Worm (Caenorhabditis elegans) whole organism, L3 larva: Measurements from ENCODE around the gene C34C6.10.
A peak's percentile ranks its signal among the peaks of the same experiment; 100 is the strongest.

Experiments
- R02D3.7 ChIP-seq: fragments of 150-350 bp; optimal IDR thresholded peaks from 2 replicates; lab custom pipeline; 2014; ENCODE audit warnings: missing biosample characterization, missing genetic modification characterization
- ZK546.5 ChIP-seq: sonication (generic microtip); optimal IDR thresholded peaks from 2 replicates; lab custom pipeline; 2017; ENCODE audit warnings: missing biosample characterization, missing genetic modification characterization
- aly-2 ChIP-seq: fragments of 150-350 bp; optimal IDR thresholded peaks from 2 replicates; lab custom pipeline; 2014; ENCODE audit warnings: missing biosample characterization, missing genetic modification characterization
- ama-1 ChIP-seq: fragments of 150-350 bp; optimal IDR thresholded peaks from 2 replicates; lab custom pipeline; 2018
- ceh-16 ChIP-seq: sonication (generic microtip); optimal IDR thresholded peaks from 2 replicates; lab custom pipeline; 2017; ENCODE audit warnings: missing biosample characterization, missing genetic modification characterization
- ceh-28 ChIP-seq: fragments of 150-350 bp; optimal IDR thresholded peaks from 2 replicates; lab custom pipeline; 2014; ENCODE audit warnings: missing biosample characterization, missing genetic modification reagents, missing genetic modification characterization
- daf-12 ChIP-seq: fragments of 150-350 bp; optimal IDR thresholded peaks from 2 replicates; lab custom pipeline; 2014; ENCODE audit warnings: missing biosample characterization, missing genetic modification reagents, missing genetic modification characterization
- egl-5 ChIP-seq: fragments of 150-350 bp; optimal IDR thresholded peaks from 2 replicates; lab custom pipeline; 2017; ENCODE audit warnings: missing biosample characterization, missing genetic modification reagents, missing genetic modification characterization, inconsistent platforms
- elt-1 ChIP-seq: fragments of 150-350 bp; optimal IDR thresholded peaks from 2 replicates; lab custom pipeline; 2014; ENCODE audit warnings: missing biosample characterization, missing genetic modification characterization
- elt-2 ChIP-seq: sonication (generic microtip); optimal IDR thresholded peaks from 2 replicates; lab custom pipeline; 2016; ENCODE audit warnings: missing genetic modification reagents, mild to moderate bottlenecking, missing genetic modification characterization, missing compliant biosample characterization
- eor-1 ChIP-seq, 2 experiments: fragments of 150-350 bp; optimal IDR thresholded peaks; 2 replicates each; lab custom pipeline; 2014 to 2018; ENCODE audit warnings: missing biosample characterization in 2 of 2, missing genetic modification characterization in 2 of 2
- fkh-2 ChIP-seq: fragments of 150-350 bp; optimal IDR thresholded peaks from 2 replicates; lab custom pipeline; 2014; ENCODE audit warnings: missing biosample characterization, missing genetic modification reagents, missing genetic modification characterization
- fos-1 ChIP-seq: fragments of 150-350 bp; optimal IDR thresholded peaks from 2 replicates; lab custom pipeline; 2014; ENCODE audit warnings: missing biosample characterization, missing genetic modification characterization
- hmg-11 ChIP-seq: sonication (generic microtip); optimal IDR thresholded peaks from 2 replicates; lab custom pipeline; 2016; ENCODE audit warnings: missing genetic modification characterization, missing compliant biosample characterization
- jun-1 ChIP-seq: fragments of 150-350 bp; optimal IDR thresholded peaks from 2 replicates; lab custom pipeline; 2014; ENCODE audit warnings: missing biosample characterization, missing genetic modification reagents, missing genetic modification characterization
- lin-39 ChIP-seq: fragments of 150-350 bp; optimal IDR thresholded peaks from 2 replicates; lab custom pipeline; 2018; ENCODE audit warnings: missing biosample characterization, missing genetic modification reagents, missing genetic modification characterization
- mdl-1 ChIP-seq: fragments of 150-350 bp; optimal IDR thresholded peaks from 2 replicates; lab custom pipeline; 2014; ENCODE audit warnings: missing biosample characterization, missing genetic modification characterization
- mml-1 ChIP-seq: fragments of 150-350 bp; sonication (generic microtip); optimal IDR thresholded peaks from 3 replicates; lab custom pipeline; 2014; ENCODE audit warnings: missing biosample characterization, missing genetic modification characterization
- nfya-1 ChIP-seq: sonication (generic microtip); optimal IDR thresholded peaks from 2 replicates; lab custom pipeline; 2017; ENCODE audit warnings: missing genetic modification characterization, mild to moderate bottlenecking, missing compliant biosample characterization, antibody characterized with exemption, moderate library complexity; ENCODE audit not compliant: insufficient read depth
- nhr-11 ChIP-seq: fragments of 150-350 bp; optimal IDR thresholded peaks from 2 replicates; lab custom pipeline; 2014; ENCODE audit warnings: missing biosample characterization, missing genetic modification characterization
- nhr-12 ChIP-seq: fragments of 150-350 bp; optimal IDR thresholded peaks from 2 replicates; lab custom pipeline; 2014; ENCODE audit warnings: missing biosample characterization, missing genetic modification characterization
- nhr-25 ChIP-seq: sonication (generic microtip); optimal IDR thresholded peaks from 2 replicates; lab custom pipeline; 2017; ENCODE audit warnings: missing biosample characterization, missing genetic modification characterization
- nhr-28 ChIP-seq: fragments of 150-350 bp; optimal IDR thresholded peaks from 2 replicates; lab custom pipeline; 2014; ENCODE audit warnings: missing biosample characterization, missing genetic modification characterization
- nhr-43 ChIP-seq: sonication (generic microtip); optimal IDR thresholded peaks from 2 replicates; lab custom pipeline; 2016; ENCODE audit warnings: mild to moderate bottlenecking, missing genetic modification characterization, missing compliant biosample characterization; ENCODE audit not compliant: poor library complexity, severe bottlenecking
- nhr-67 ChIP-seq: fragments of 150-350 bp; optimal IDR thresholded peaks from 2 replicates; lab custom pipeline; 2014; ENCODE audit warnings: missing biosample characterization, missing genetic modification characterization
- nhr-76 ChIP-seq: fragments of 150-350 bp; sonication (generic microtip); optimal IDR thresholded peaks from 5 replicates; lab custom pipeline; 2014; ENCODE audit warnings: missing biosample characterization, missing genetic modification characterization
- nhr-77 ChIP-seq: fragments of 150-350 bp; optimal IDR thresholded peaks from 2 replicates; lab custom pipeline; 2014; ENCODE audit warnings: missing biosample characterization, missing genetic modification characterization
- pha-4 ChIP-seq: fragments of 150-350 bp; optimal IDR thresholded peaks from 2 replicates; lab custom pipeline; 2014; ENCODE audit warnings: missing biosample characterization, missing genetic modification reagents, missing genetic modification characterization
- pqm-1 ChIP-seq: fragments of 150-350 bp; optimal IDR thresholded peaks from 2 replicates; lab custom pipeline; 2017; ENCODE audit warnings: missing biosample characterization, missing genetic modification characterization, inconsistent platforms
- sea-2 ChIP-seq: fragments of 150-350 bp; sonication (generic microtip); optimal IDR thresholded peaks from 4 replicates; lab custom pipeline; 2014; ENCODE audit warnings: missing biosample characterization, missing genetic modification reagents, missing genetic modification characterization
- skn-1 ChIP-seq: fragments of 150-350 bp; optimal IDR thresholded peaks from 2 replicates; lab custom pipeline; 2014; ENCODE audit warnings: missing biosample characterization, missing genetic modification characterization
- snpc-4 ChIP-seq: fragments of 150-350 bp; optimal IDR thresholded peaks from 2 replicates; lab custom pipeline; 2014; ENCODE audit warnings: missing biosample characterization, missing genetic modification characterization
- tbx-2 ChIP-seq: sonication (generic microtip); optimal IDR thresholded peaks from 2 replicates; lab custom pipeline; 2016; ENCODE audit warnings: mild to moderate bottlenecking, missing genetic modification characterization, missing compliant biosample characterization
- unc-62 ChIP-seq: fragments of 150-350 bp; sonication (generic microtip); optimal IDR thresholded peaks from 4 replicates; lab custom pipeline; 2014; ENCODE audit warnings: missing biosample characterization, missing genetic modification reagents, missing genetic modification characterization
- zag-1 ChIP-seq: fragments of 150-350 bp; optimal IDR thresholded peaks from 2 replicates; lab custom pipeline; 2014; ENCODE audit warnings: missing biosample characterization, missing genetic modification characterization

C34C6.10 gene

DNA sequence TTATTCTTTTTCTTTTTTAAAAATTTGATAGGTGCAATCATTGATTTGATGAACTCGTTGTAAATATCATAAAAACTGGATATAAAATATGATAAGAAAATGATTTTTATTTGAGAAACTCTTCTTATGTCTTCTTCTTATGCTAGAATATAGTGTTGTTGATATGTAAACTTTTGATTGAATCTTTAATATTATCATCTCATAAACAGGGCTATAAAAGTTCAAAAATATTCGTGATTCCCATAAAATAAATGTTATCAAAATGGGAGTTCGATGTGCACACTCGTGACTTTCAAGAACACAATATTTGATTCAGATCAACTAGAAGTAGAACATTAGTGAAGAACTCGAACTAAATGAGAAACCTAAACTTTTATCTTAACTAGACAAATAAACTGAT lies 43.3 kb upstream of the C34C6.10 start:
- TF ChIP-seq mdl-1 (tag; lab: Kevin White, UChicago) (no peak), pha-4 (tag; lab: Kevin White, UChicago) (peak; percentile 52), nhr-11 (tag; lab: Kevin White, UChicago) (no peak), jun-1 (tag; lab: Kevin White, UChicago) (peak; percentile 47), lin-39 (tag; lab: Kevin White, UChicago) (no peak), snpc-4 (no peak), pqm-1 (peak; percentile 80), elt-2 (tag; lab: Kevin White, UChicago) (peak; percentile 89)

DNA sequence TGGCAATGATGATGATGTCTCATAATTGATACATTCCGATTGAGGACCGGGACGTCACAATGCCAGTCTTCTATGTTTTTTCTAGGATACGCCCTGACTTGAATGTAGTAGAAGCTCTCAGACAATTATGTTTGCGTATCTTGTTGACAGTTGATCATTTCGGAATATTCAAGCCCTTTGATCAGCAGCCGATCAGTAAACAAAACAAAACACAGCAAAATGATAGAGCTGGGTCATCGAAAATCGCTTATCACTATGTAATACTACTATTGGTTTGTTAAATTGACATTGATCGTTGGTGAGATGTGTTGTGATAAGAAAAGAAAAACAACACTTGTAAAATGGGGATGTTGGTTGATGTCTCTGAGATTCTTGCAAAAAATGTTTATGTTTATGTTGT lies 42.6 kb upstream of the C34C6.10 start:
- peak; percentile 7 for TF ChIP-seq elt-2 (tag; lab: Kevin White, UChicago)
- no peak for TF ChIP-seq jun-1 (tag; lab: Kevin White, UChicago)

DNA sequence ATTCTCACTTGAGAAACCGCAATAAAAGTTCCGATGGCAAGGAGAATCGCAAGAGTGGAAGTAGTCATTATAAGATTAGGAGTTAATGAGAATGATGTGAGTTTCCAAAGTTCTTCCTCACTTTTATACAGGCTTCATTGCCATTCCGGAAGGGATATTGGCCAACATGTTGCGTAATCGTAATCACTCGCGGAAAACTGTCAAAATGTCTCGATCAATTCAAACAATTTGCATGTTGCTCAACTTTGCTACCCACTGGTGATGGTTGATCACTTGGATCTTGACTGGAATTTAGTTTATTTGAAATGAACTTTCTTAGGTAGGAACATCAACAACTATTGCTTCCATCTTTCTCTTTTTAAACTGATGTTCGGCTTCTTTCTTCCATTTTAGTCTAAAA lies 41.8 kb upstream of the C34C6.10 start, which contains the start of gene idpb-4:
Gene idpb-4, minus strand, starts transcription at position 101 of the 400 bp plus-strand sequence.
- no peak for TF ChIP-seq elt-1 (tag; lab: Kevin White, UChicago)
- no peak for TF ChIP-seq nhr-11 (tag; lab: Kevin White, UChicago)
- no peak for TF ChIP-seq nhr-12 (tag; lab: Kevin White, UChicago)
- TF ChIP-seq pqm-1, result no peak
- TF ChIP-seq nhr-25 (tag; lab: Kevin White, UChicago), result no peak
- TF ChIP-seq fkh-2 (tag; lab: Kevin White, UChicago), result no peak
- no peak for TF ChIP-seq lin-39 (tag; lab: Kevin White, UChicago)
- no peak for TF ChIP-seq egl-5
- TF ChIP-seq eor-1 (tag; optimal IDR thresholded peaks at IDR 0.05; lab: Kevin White, UChicago), result no peak
- TF ChIP-seq nhr-77 (tag; lab: Kevin White, UChicago), result no peak
- TF ChIP-seq ama-1 (lab: Kevin White, UChicago), result no peak
- TF ChIP-seq ceh-28 (tag; lab: Kevin White, UChicago), result no peak
- TF ChIP-seq daf-12, result no peak
- TF ChIP-seq skn-1 (tag; lab: Kevin White, UChicago), result no peak
- TF ChIP-seq nhr-28 (tag; lab: Kevin White, UChicago), result no peak
- no peak for TF ChIP-seq nhr-67 (tag; lab: Kevin White, UChicago)

DNA sequence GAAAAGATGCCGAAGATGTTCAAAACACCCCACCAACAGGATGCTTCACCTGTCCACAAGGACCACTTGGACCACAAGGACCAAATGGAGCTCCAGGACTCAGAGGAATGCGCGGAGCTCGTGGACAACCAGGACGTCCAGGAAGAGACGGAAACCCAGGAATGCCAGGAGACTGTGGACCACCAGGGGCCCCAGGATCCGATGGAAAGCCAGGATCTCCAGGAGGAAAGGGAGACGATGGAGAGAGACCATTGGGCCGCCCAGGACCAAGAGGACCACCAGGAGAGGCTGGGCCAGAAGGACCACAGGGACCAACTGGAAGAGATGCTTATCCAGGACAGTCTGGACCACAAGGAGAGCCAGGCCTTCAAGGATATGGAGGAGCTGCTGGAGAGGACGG lies 37.9 kb upstream of the C34C6.10 start:
- TF ChIP-seq R02D3.7 (tag; lab: Kevin White, UChicago) (no peak), sea-2 (GFP tag; lab: Kevin White, UChicago) (no peak), unc-62 (GFP tag; lab: Kevin White, UChicago) (no peak), skn-1 (tag; lab: Kevin White, UChicago) (no peak), mml-1 (tag; lab: Kevin White, UChicago) (no peak), nhr-12 (tag; lab: Kevin White, UChicago) (no peak), nfya-1 (tag; lab: Kevin White, UChicago) (no peak), zag-1 (tag; lab: Kevin White, UChicago) (no peak), nhr-76 (no peak), aly-2 (no peak), ama-1 (lab: Kevin White, UChicago) (no peak), pqm-1 (no peak), tbx-2 (no peak), ceh-16 (no peak), fkh-2 (tag; lab: Kevin White, UChicago) (no peak), nhr-28 (tag; lab: Kevin White, UChicago) (no peak), ZK546.5 (tag; lab: Kevin White, UChicago) (no peak), nhr-25 (tag; lab: Kevin White, UChicago) (no peak), hmg-11 (tag; lab: Kevin White, UChicago) (no peak)

DNA sequence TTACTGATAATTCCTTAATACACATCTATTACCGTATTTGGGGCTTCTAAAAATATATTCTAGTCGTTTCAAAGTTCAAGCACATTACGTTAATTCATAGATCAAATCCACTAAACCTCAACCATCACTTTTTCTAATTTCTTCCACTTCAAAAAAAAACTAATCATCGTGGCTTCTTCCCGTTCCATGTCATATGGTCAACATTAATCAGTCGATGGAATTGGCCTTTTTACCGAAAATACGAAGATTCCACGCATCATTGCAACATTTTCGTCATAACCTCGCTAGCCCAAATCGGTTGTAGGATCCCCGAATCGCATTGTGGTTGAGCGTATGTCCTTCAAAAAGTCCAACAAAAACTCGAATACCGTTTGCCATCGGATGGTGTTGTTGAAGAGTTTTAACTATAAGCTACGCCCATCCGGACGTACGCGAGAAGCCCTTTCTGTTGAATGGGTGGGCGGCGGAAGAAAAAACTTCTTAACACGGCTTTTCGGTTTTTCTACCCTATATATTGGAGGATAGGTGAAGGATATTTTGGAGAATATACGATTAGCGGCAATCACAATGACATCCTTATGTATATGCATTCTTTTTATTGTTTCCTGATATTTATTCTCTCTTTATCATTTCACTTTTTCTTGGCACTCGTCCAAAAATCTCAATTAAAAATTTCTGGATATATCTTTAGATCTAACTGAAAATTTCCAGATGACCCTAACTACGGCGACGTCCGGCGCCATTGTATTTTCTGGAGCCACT lies 36.8 kb upstream of the C34C6.10 start, which contains the start of gene rol-6:
Gene rol-6, plus strand, starts transcription at position 712 of the 762 bp plus-strand sequence.
- TF ChIP-seq nfya-1 (tag; lab: Kevin White, UChicago) (no peak), fkh-2 (tag; lab: Kevin White, UChicago) (no peak), mml-1 (tag; lab: Kevin White, UChicago) (no peak), skn-1 (tag; lab: Kevin White, UChicago) (no peak), fos-1 (no peak), aly-2 (no peak), nhr-43 (peak; percentile 68), ceh-16 (no peak)
